Worm (Caenorhabditis elegans) whole organism, mixed stage, embryonic: Measurements from ENCODE around the gene hlh-15.

ENCODE experiments used
- ces-1 ChIP-seq: fragments of 150-350 bp; optimal IDR thresholded peaks from 2 replicates; lab custom pipeline; 2014; ENCODE audit warnings: missing biosample characterization, missing genetic modification reagents, missing genetic modification characterization
- hlh-1 ChIP-seq: fragments of 150-350 bp; optimal IDR thresholded peaks from 2 replicates; lab custom pipeline; 2014; ENCODE audit warnings: missing biosample characterization, missing genetic modification reagents, missing genetic modification characterization
- lin-32 ChIP-seq: fragments of 200-800 bp; sonication (Bioruptor generic); optimal IDR thresholded peaks from 2 replicates; lab custom pipeline; 2018; ENCODE audit warnings: mild to moderate bottlenecking, missing genetic modification characterization, missing compliant biosample characterization
- mab-5 ChIP-seq: fragments of 150-350 bp; optimal IDR thresholded peaks from 2 replicates; lab custom pipeline; 2014; ENCODE audit warnings: missing biosample characterization, missing genetic modification characterization
- nhr-237 ChIP-seq: fragments of 150-350 bp; optimal IDR thresholded peaks from 2 replicates; lab custom pipeline; 2014; ENCODE audit warnings: missing biosample characterization, missing genetic modification characterization
- nhr-76 ChIP-seq: sonication (generic microtip); optimal IDR thresholded peaks from 2 replicates; lab custom pipeline; 2017; ENCODE audit warnings: missing biosample characterization, missing genetic modification characterization
- snpc-4 ChIP-seq: fragments of 150-350 bp; optimal IDR thresholded peaks from 2 replicates; lab custom pipeline; 2014; ENCODE audit warnings: missing biosample characterization, missing genetic modification characterization
- sptf-1 ChIP-seq: sonication (generic microtip); optimal IDR thresholded peaks from 2 replicates; lab custom pipeline; 2017; ENCODE audit warnings: mild to moderate bottlenecking, missing genetic modification characterization, moderate library complexity, missing compliant biosample characterization
- tbx-8 ChIP-seq: fragments of 200-800 bp; sonication (Bioruptor generic); optimal IDR thresholded peaks from 2 replicates; lab custom pipeline; 2018; ENCODE audit warnings: mild to moderate bottlenecking, missing genetic modification characterization, moderate library complexity, missing compliant biosample characterization
- unc-39 ChIP-seq: fragments of 150-350 bp; optimal IDR thresholded peaks from 2 replicates; lab custom pipeline; 2014; ENCODE audit warnings: missing biosample characterization, missing genetic modification characterization
- unc-62 ChIP-seq: fragments of 150-350 bp; optimal IDR thresholded peaks from 2 replicates; lab custom pipeline; 2014; ENCODE audit warnings: missing biosample characterization, missing genetic modification reagents, missing genetic modification characterization

- TF ChIP-seq unc-62 (GFP tag; lab: Kevin White, UChicago) (no peak), unc-39 (tag; lab: Kevin White, UChicago) (no peak), nhr-237 (tag; lab: Kevin White, UChicago) (no peak), sptf-1 (tag; lab: Kevin White, UChicago) (no peak), lin-32 (no peak), mab-5 (tag; lab: Kevin White, UChicago) (no peak), snpc-4 (tag; lab: Kevin White, UChicago) (no peak), nhr-76 (tag; lab: Kevin White, UChicago) (no peak), ces-1 (GFP tag; lab: Kevin White, UChicago) (no peak), tbx-8 (no peak), hlh-1 (tag; lab: Kevin White, UChicago) (no peak)
Observed at ce11 chrX:2407167-2407566, 6.0 kb downstream of the hlh-15 start, which contains the start of gene mtpn-1.
